Fruit fly (Drosophila melanogaster) whole organism, embryonic: ENCODE measurements around the gene elgi.

Experiments used
- Awh ChIP-seq: fragments of 200-800 bp; sonication (Bioruptor generic); IDR thresholded peaks from 2 replicates; pipeline ENCODE4, ENCODE4 v1.3.6; 2022; ENCODE audit warnings: missing biosample characterization, missing genetic modification characterization
- CG10147 ChIP-seq: fragments of 200-800 bp; sonication (Bioruptor generic); optimal IDR thresholded peaks from 2 replicates; lab custom pipeline; 2019; ENCODE audit warnings: missing biosample characterization, mild to moderate bottlenecking, missing genetic modification characterization, moderate library complexity
- CG12219 ChIP-seq: fragments of 200-800 bp; sonication (Bioruptor generic); optimal IDR thresholded peaks from 3 replicates; lab custom pipeline; 2018; ENCODE audit warnings: missing biosample characterization, mild to moderate bottlenecking, missing genetic modification characterization
- CG12299 ChIP-seq: fragments of 200-800 bp; sonication (Bioruptor generic); optimal IDR thresholded peaks from 2 replicates; lab custom pipeline; 2018; ENCODE audit warnings: missing biosample characterization, mild to moderate bottlenecking, missing genetic modification characterization
- CG12391 ChIP-seq: fragments of 200-800 bp; sonication (Bioruptor generic); optimal IDR thresholded peaks from 3 replicates; lab custom pipeline; 2018; ENCODE audit warnings: missing biosample characterization, mild to moderate bottlenecking, missing genetic modification characterization, moderate library complexity
- CG14441 ChIP-seq: fragments of 200-800 bp; sonication (Bioruptor generic); IDR thresholded peaks from 2 replicates; pipeline ENCODE4 v1.3.6; 2022; ENCODE audit warnings: missing biosample characterization, missing genetic modification characterization
- CG14710 ChIP-seq: fragments of 200-800 bp; sonication (Bioruptor generic); optimal IDR thresholded peaks from 3 replicates; lab custom pipeline; 2019; ENCODE audit warnings: missing biosample characterization, mild to moderate bottlenecking, missing genetic modification characterization, moderate library complexity
- CG15073 ChIP-seq: fragments of 200-800 bp; sonication (Bioruptor generic); optimal IDR thresholded peaks from 2 replicates; lab custom pipeline; 2016; ENCODE audit warnings: missing biosample characterization, missing genetic modification characterization
- CG16779 ChIP-seq: fragments of 200-800 bp; sonication (Bioruptor generic); IDR thresholded peaks from 2 replicates; pipeline ENCODE4 v1.3.6; 2022; ENCODE audit warnings: missing biosample characterization, missing genetic modification characterization
- CG18476 ChIP-seq: fragments of 200-800 bp; sonication (Bioruptor generic); optimal IDR thresholded peaks from 2 replicates; lab custom pipeline; 2016; ENCODE audit warnings: missing biosample characterization, mild to moderate bottlenecking, missing genetic modification characterization
- CG2120 ChIP-seq: fragments of 200-800 bp; sonication (Bioruptor generic); optimal IDR thresholded peaks from 3 replicates; lab custom pipeline; 2016; ENCODE audit warnings: missing biosample characterization, missing genetic modification characterization
- CG2129 ChIP-seq: fragments of 200-800 bp; sonication (Bioruptor generic); IDR thresholded peaks from 2 replicates; pipeline ENCODE4 v1.3.6; 2022; ENCODE audit warnings: missing biosample characterization, missing genetic modification characterization; ENCODE audit not compliant: partially characterized antibody
- CG2199 ChIP-seq: fragments of 200-800 bp; sonication (Bioruptor generic); IDR thresholded peaks from 3 replicates; pipeline ENCODE4 v1.3.6; 2022; ENCODE audit warnings: missing biosample characterization, missing genetic modification characterization
- CG30431 ChIP-seq: fragments of 200-800 bp; sonication (Bioruptor generic); optimal IDR thresholded peaks from 2 replicates; lab custom pipeline; 2017; ENCODE audit warnings: missing biosample characterization, missing genetic modification characterization
- CG32767 ChIP-seq: fragments of 200-800 bp; sonication (Bioruptor generic); IDR thresholded peaks from 2 replicates; pipeline ENCODE4 v1.3.6; 2022; ENCODE audit warnings: missing biosample characterization, missing genetic modification characterization
- CG4360 ChIP-seq: fragments of 200-800 bp; sonication (Bioruptor generic); IDR thresholded peaks from 2 replicates; pipeline ENCODE4 v1.3.6; 2022; ENCODE audit warnings: missing biosample characterization, missing genetic modification characterization
- CG4617 ChIP-seq: fragments of 200-800 bp; sonication (Bioruptor generic); optimal IDR thresholded peaks from 3 replicates; lab custom pipeline; 2016; ENCODE audit warnings: missing biosample characterization, missing genetic modification characterization, borderline replicate concordance
- CG6854 ChIP-seq: fragments of 200-800 bp; sonication (Bioruptor generic); optimal IDR thresholded peaks from 3 replicates; lab custom pipeline; 2017; ENCODE audit warnings: missing biosample characterization, mild to moderate bottlenecking, missing genetic modification characterization
- CG9609 ChIP-seq: fragments of 200-800 bp; sonication (Bioruptor generic); optimal IDR thresholded peaks from 3 replicates; lab custom pipeline; 2016; ENCODE audit warnings: missing biosample characterization, missing genetic modification characterization
- CG9876 ChIP-seq: fragments of 200-800 bp; sonication (Bioruptor generic); optimal IDR thresholded peaks from 2 replicates; lab custom pipeline; 2016; ENCODE audit warnings: missing biosample characterization, missing genetic modification characterization
- CG9932 ChIP-seq: fragments of 200-800 bp; sonication (Bioruptor generic); IDR thresholded peaks from 2 replicates; pipeline ENCODE4 v1.3.6; 2022; ENCODE audit warnings: missing biosample characterization, missing genetic modification characterization
- Fer1 ChIP-seq: fragments of 200-800 bp; sonication (Bioruptor generic); optimal IDR thresholded peaks from 2 replicates; lab custom pipeline; 2017; ENCODE audit warnings: missing biosample characterization, mild to moderate bottlenecking, missing genetic modification characterization
- HHEX ChIP-seq: fragments of 200-800 bp; sonication (Bioruptor generic); optimal IDR thresholded peaks from 3 replicates; lab custom pipeline; 2017; ENCODE audit warnings: missing biosample characterization, mild to moderate bottlenecking, missing genetic modification characterization, missing genetic modification reagents
- HmgZ ChIP-seq: fragments of 200-800 bp; sonication (Bioruptor generic); optimal IDR thresholded peaks from 2 replicates; lab custom pipeline; 2018; ENCODE audit warnings: missing biosample characterization, mild to moderate bottlenecking, missing genetic modification characterization
- Hmr ChIP-seq: fragments of 200-800 bp; sonication (Bioruptor generic); optimal IDR thresholded peaks from 3 replicates; lab custom pipeline; 2017; ENCODE audit warnings: mild to moderate bottlenecking, missing biosample characterization, missing genetic modification reagents, missing genetic modification characterization
- Hsf ChIP-seq: fragments of 200-800 bp; sonication (Bioruptor generic); optimal IDR thresholded peaks from 3 replicates; lab custom pipeline; 2016; ENCODE audit warnings: missing biosample characterization, missing genetic modification characterization
- NC2α ChIP-seq: fragments of 200-800 bp; sonication (Bioruptor generic); optimal IDR thresholded peaks from 2 replicates; lab custom pipeline; 2016; ENCODE audit warnings: missing biosample characterization, missing genetic modification characterization
- NfI ChIP-seq: fragments of 200-800 bp; sonication (Bioruptor generic); optimal IDR thresholded peaks from 3 replicates; lab custom pipeline; 2018; ENCODE audit warnings: missing biosample characterization, mild to moderate bottlenecking, missing genetic modification characterization, moderate library complexity
- Six4 ChIP-seq: fragments of 200-800 bp; sonication (Bioruptor generic); optimal IDR thresholded peaks from 2 replicates; lab custom pipeline; 2016; ENCODE audit warnings: missing biosample characterization, missing genetic modification characterization
- Spps ChIP-seq: fragments of 200-800 bp; sonication (Bioruptor generic); optimal IDR thresholded peaks from 2 replicates; lab custom pipeline; 2018; ENCODE audit warnings: missing biosample characterization, mild to moderate bottlenecking, missing genetic modification characterization
- Vsx1 ChIP-seq: fragments of 200-800 bp; sonication (Bioruptor generic); optimal IDR thresholded peaks from 2 replicates; lab custom pipeline; 2017; ENCODE audit warnings: missing biosample characterization, mild to moderate bottlenecking, missing genetic modification characterization, missing genetic modification reagents
- abd-A ChIP-seq: fragments of 200-800 bp; sonication (Bioruptor generic); optimal IDR thresholded peaks from 3 replicates; lab custom pipeline; 2019; ENCODE audit warnings: missing biosample characterization, mild to moderate bottlenecking, missing genetic modification characterization, moderate library complexity
- br ChIP-seq: fragments of >200 bp; optimal IDR thresholded peaks from 2 replicates; lab custom pipeline; 2017
- croc ChIP-seq: fragments of 200-800 bp; sonication (Bioruptor generic); conservative IDR thresholded peaks from 3 replicates; pipeline ENCODE4 v1.3.6; 2022; ENCODE audit warnings: missing biosample characterization, missing genetic modification characterization
- fd102C ChIP-seq: fragments of 200-800 bp; sonication (Bioruptor generic); optimal IDR thresholded peaks from 2 replicates; lab custom pipeline; 2018; ENCODE audit warnings: missing biosample characterization, mild to moderate bottlenecking, missing genetic modification characterization, moderate library complexity
- grn ChIP-seq: fragments of 200-800 bp; sonication (Bioruptor generic); optimal IDR thresholded peaks from 3 replicates; lab custom pipeline; 2017; ENCODE audit warnings: missing biosample characterization, missing genetic modification characterization
- hbn ChIP-seq: fragments of 200-800 bp; sonication (Bioruptor generic); IDR thresholded peaks from 2 replicates; pipeline ENCODE4 v1.3.6; 2022; ENCODE audit warnings: missing biosample characterization, missing genetic modification characterization; ENCODE audit not compliant: partially characterized antibody
- kay ChIP-seq: fragments of 200-800 bp; sonication (Bioruptor generic); optimal IDR thresholded peaks from 2 replicates; lab custom pipeline; 2016; ENCODE audit warnings: missing biosample characterization, missing genetic modification characterization
- luna ChIP-seq: fragments of 200-800 bp; sonication (Bioruptor generic); optimal IDR thresholded peaks from 2 replicates; lab custom pipeline; 2016; ENCODE audit warnings: missing biosample characterization, missing genetic modification characterization
- ro ChIP-seq: fragments of 200-800 bp; sonication (Bioruptor generic); IDR thresholded peaks from 2 replicates; pipeline ENCODE4 v1.3.6; 2022; ENCODE audit warnings: missing biosample characterization, missing genetic modification characterization
- row ChIP-seq: fragments of 200-800 bp; sonication (Bioruptor generic); IDR thresholded peaks from 3 replicates; pipeline ENCODE4 v1.3.6; 2022; ENCODE audit warnings: missing biosample characterization, missing genetic modification characterization
- run ChIP-seq: fragments of 200-800 bp; sonication (Bioruptor generic); optimal IDR thresholded peaks from 3 replicates; lab custom pipeline; 2018; ENCODE audit warnings: missing biosample characterization, mild to moderate bottlenecking, missing genetic modification characterization
- slbo ChIP-seq: fragments of 200-800 bp; sonication (Bioruptor generic); IDR thresholded peaks from 2 replicates; pipeline ENCODE4 v1.3.6; 2022; ENCODE audit warnings: missing biosample characterization, missing genetic modification characterization
- so ChIP-seq: fragments of 200-800 bp; sonication (Bioruptor generic); IDR thresholded peaks from 3 replicates; pipeline ENCODE4 v1.3.6; 2022; ENCODE audit warnings: missing biosample characterization, missing genetic modification characterization
- tll ChIP-seq, 2 experiments: fragments of 200-800 bp in 1 of 2; fragments of >200 bp in 1 of 2; sonication (Bioruptor generic) in 1 of 2; optimal IDR thresholded peaks; 2 replicates each; lab custom pipeline; 2017 to 2019; ENCODE audit warnings: missing biosample characterization in 2 of 2, missing genetic modification characterization in 2 of 2, mild to moderate bottlenecking in 1 of 2, moderate library complexity in 1 of 2
- trh ChIP-seq: fragments of 200-800 bp; sonication (Bioruptor generic); optimal IDR thresholded peaks from 2 replicates; lab custom pipeline; 2016; ENCODE audit warnings: missing biosample characterization, missing genetic modification characterization
- twi ChIP-seq: fragments of 200-800 bp; optimal IDR thresholded peaks from 2 replicates; lab custom pipeline; 2019; ENCODE audit warnings: missing biosample characterization, mild to moderate bottlenecking, missing genetic modification characterization, moderate library complexity
- wor ChIP-seq: fragments of 200-800 bp; sonication (Bioruptor generic); IDR thresholded peaks from 2 replicates; pipeline ENCODE4 v1.3.6; 2022; ENCODE audit warnings: missing biosample characterization, missing genetic modification characterization
- zen2 ChIP-seq: fragments of 200-800 bp; sonication (Bioruptor generic); IDR thresholded peaks from 3 replicates; pipeline ENCODE4 v1.3.6; 2022; ENCODE audit warnings: missing biosample characterization, missing genetic modification characterization; ENCODE audit not compliant: partially characterized antibody

Gene elgi

DNA sequence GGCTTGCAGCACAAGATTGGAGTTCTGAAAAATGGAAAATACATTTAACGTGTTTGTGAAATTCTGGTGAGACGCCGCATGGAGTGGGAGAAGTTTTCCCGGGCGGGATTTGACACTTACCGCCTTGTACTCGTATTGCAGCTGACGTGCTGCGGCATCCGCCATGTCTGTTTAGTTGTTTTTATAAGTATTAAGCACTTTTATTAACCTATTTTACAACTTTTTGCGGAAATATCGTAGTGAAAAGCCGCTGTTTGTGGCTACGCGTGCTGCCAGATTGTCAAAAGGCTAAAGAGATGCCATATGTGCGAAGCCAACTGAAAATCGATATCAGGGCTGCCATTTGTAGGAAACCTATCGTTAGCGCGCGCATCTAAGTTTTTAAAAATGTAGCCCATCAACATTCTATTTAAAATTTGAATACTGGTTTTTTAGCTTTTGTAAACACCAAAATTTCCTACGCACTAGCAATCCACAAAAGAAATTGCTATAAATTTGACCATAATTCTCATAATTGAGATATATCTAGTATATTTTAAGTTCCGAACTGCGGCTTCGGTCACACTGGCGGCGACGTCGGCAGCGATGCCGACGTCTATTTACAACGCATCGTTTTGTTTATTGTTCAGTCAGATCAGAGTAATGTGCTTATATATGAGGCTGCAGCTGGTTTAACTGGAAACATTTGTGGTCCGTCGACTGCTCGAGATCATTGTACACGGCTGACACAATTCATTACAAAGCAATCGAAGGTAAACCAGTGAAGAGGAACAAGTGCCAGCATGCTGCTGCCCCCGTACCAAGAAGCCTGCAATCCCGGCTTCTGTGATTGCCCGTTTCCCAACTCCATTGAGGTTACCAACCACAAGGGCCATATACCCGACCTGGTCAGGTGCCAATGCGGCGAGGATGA lies 11.5 kb downstream of the elgi start, which contains the start of the genes Brr2 and CG10516 (continued):
- TF ChIP-seq CG15073 (GFP tag; lab: Kevin White, UChicago) (no peak), CG2129 (GFP tag; lab: Robert Waterston, UW) (no peak), CG6854 (GFP tag; lab: Kevin White, UChicago) (no peak), Six4 (GFP tag; lab: Kevin White, UChicago) (peak; percentile 13), CG32767 (GFP tag; lab: Robert Waterston, UW) (no peak), br (no peak), CG12299 (tag; lab: Kevin White, UChicago) (no peak), CG12391 (peak; percentile 58), CG4360 (GFP tag; lab: Robert Waterston, UW) (no peak), tll (GFP tag; optimal IDR thresholded peaks at IDR 0.05; lab: Kevin White, UChicago) (peak in 1 of 2 experiments; percentile 10), CG16779 (no peak), CG10147 (GFP tag; lab: Kevin White, UChicago) (no peak), HHEX (GFP tag; lab: Kevin White, UChicago) (peak; percentile 11), row (GFP tag; lab: Robert Waterston, UW) (peak; percentile 46; the same call in 2 of the 3 replicates), CG9609 (GFP tag; lab: Kevin White, UChicago) (no peak), twi (tag; lab: Kevin White, UChicago) (peak; percentile 19), wor (GFP tag; lab: Robert Waterston, UW) (no peak), so (GFP tag; lab: Robert Waterston, UW) (no peak), Hmr (GFP tag; lab: Kevin White, UChicago) (no peak), kay (GFP tag; lab: Kevin White, UChicago) (peak; percentile 85), hbn (GFP tag; lab: Robert Waterston, UW) (no peak), zen2 (GFP tag; lab: Robert Waterston, UW) (no peak), CG9876 (GFP tag; lab: Kevin White, UChicago) (no peak), CG18476 (GFP tag; lab: Kevin White, UChicago) (no peak), Fer1 (GFP tag; lab: Kevin White, UChicago) (no peak), CG14441 (GFP tag; lab: Robert Waterston, UW) (no peak), slbo (no peak), luna (GFP tag; lab: Kevin White, UChicago) (no peak), HmgZ (tag; lab: Kevin White, UChicago) (peak; percentile 50), Awh (GFP tag; lab: Robert Waterston, UW) (0 out of 2 replicates have a peak, but pooled peaks have one; percentile 21), NfI (no peak), fd102C (no peak), CG9932 (GFP tag; lab: Robert Waterston, UW) (no peak; the same call in 1 of the 2 replicates), ro (GFP tag; lab: Robert Waterston, UW) (no peak), croc (GFP tag; lab: Robert Waterston, UW) (no peak), CG12219 (GFP tag; lab: Kevin White, UChicago) (no peak), grn (no peak), NC2α (no peak), CG30431 (GFP tag; lab: Kevin White, UChicago) (no peak), trh (no peak), CG2120 (peak; percentile 48), CG14710 (tag; lab: Kevin White, UChicago) (peak; percentile 78), CG4617 (GFP tag; lab: Kevin White, UChicago) (peak; percentile 80), Hsf (no peak), Spps (no peak), abd-A (tag; lab: Kevin White, UChicago) (no peak), CG2199 (GFP tag; lab: Robert Waterston, UW) (no peak), run (no peak), Vsx1 (GFP tag; lab: Kevin White, UChicago) (no peak)
